Worm (Caenorhabditis elegans) whole organism, young adult: ENCODE results near the gene C17E7.12.

Experiments
- ama-1 ChIP-seq, 3 experiments: fragments of 150-350 bp in 1 of 3; sonication (generic microtip) in 2 of 3; optimal IDR thresholded peaks; 2 replicates each; lab custom pipeline; 2014 to 2018; ENCODE audit warnings: missing biosample characterization in 2 of 3, missing genetic modification characterization in 2 of 3, missing genetic modification reagents in 2 of 3
- dpff-1 ChIP-seq: sonication (generic microtip); optimal IDR thresholded peaks from 2 replicates; lab custom pipeline; 2017; ENCODE audit warnings: mild to moderate bottlenecking, missing genetic modification characterization, missing compliant biosample characterization
- him-1 ChIP-seq: sonication (generic microtip); optimal IDR thresholded peaks from 2 replicates; lab custom pipeline; 2016; ENCODE audit warnings: missing genotype, missing genetic modification reagents, missing genetic modification characterization, missing compliant biosample characterization
- hlh-12 ChIP-seq: sonication (generic microtip); optimal IDR thresholded peaks from 2 replicates; lab custom pipeline; 2016; ENCODE audit warnings: missing genetic modification characterization, missing compliant biosample characterization
- hlh-26 ChIP-seq: fragments of 200-800 bp; sonication (Bioruptor generic); conservative IDR thresholded peaks from 2 replicates; pipeline ENCODE4 v1.3.6; 2022; ENCODE audit warnings: missing genetic modification reagents, missing genetic modification characterization, missing compliant biosample characterization
- hsf-1 ChIP-seq: fragments of 200-800 bp; sonication (Bioruptor generic); IDR thresholded peaks from 2 replicates; pipeline ENCODE4 v1.3.6; 2022; ENCODE audit warnings: missing genetic modification reagents, missing genetic modification characterization, missing compliant biosample characterization
- lir-1 ChIP-seq: fragments of 200-800 bp; sonication (Bioruptor generic); conservative IDR thresholded peaks from 2 replicates; pipeline ENCODE4 v1.3.6; 2022; ENCODE audit warnings: missing genetic modification reagents, missing genetic modification characterization, missing compliant biosample characterization
- lsl-1 ChIP-seq: fragments of 200-800 bp; sonication (Bioruptor generic); optimal IDR thresholded peaks from 2 replicates; lab custom pipeline; 2018; ENCODE audit warnings: mild to moderate bottlenecking, missing genetic modification characterization, moderate library complexity, missing compliant biosample characterization
- nhr-120 ChIP-seq: fragments of 200-800 bp; sonication (Bioruptor generic); IDR thresholded peaks from 2 replicates; pipeline ENCODE4 v1.3.6; 2022; ENCODE audit warnings: missing genetic modification characterization, missing compliant biosample characterization
- sea-2 ChIP-seq: fragments of 200-800 bp; sonication (Bioruptor generic); IDR thresholded peaks from 2 replicates; pipeline ENCODE4 v1.3.6; 2022; ENCODE audit warnings: missing genetic modification characterization, missing compliant biosample characterization
- tlf-1 ChIP-seq: fragments of 200-800 bp; sonication (Bioruptor generic); optimal IDR thresholded peaks from 2 replicates; lab custom pipeline; 2018; ENCODE audit warnings: mild to moderate bottlenecking, missing genetic modification characterization, missing compliant biosample characterization
- unc-130 ChIP-seq: sonication (generic microtip); optimal IDR thresholded peaks from 2 replicates; lab custom pipeline; 2016; ENCODE audit warnings: missing genetic modification reagents, missing genetic modification characterization, missing compliant biosample characterization
- ztf-18 ChIP-seq: sonication (generic microtip); optimal IDR thresholded peaks from 2 replicates; lab custom pipeline; 2016; ENCODE audit warnings: missing genotype, mild to moderate bottlenecking, missing genetic modification characterization, missing compliant biosample characterization

- TF ChIP-seq hsf-1 (GFP tag; lab: Robert Waterston, UW) (no peak), lsl-1 (GFP tag; lab: Kevin White, UChicago) (no peak), lir-1 (GFP tag; lab: Robert Waterston, UW) (no peak), sea-2 (GFP tag; lab: Robert Waterston, UW) (no peak), nhr-120 (GFP tag; lab: Robert Waterston, UW) (no peak), hlh-26 (GFP tag; lab: Robert Waterston, UW) (no peak), him-1 (tag; lab: Kevin White, UChicago) (no peak), ama-1 (optimal IDR thresholded peaks at IDR 0.05; lab: Kevin White, UChicago) (no peak), ama-1 (GFP tag; optimal IDR thresholded peaks at IDR 0.05; lab: Kevin White, UChicago) (no peak), tlf-1 (GFP tag; lab: Kevin White, UChicago) (no peak), unc-130 (GFP tag; lab: Kevin White, UChicago) (no peak), dpff-1 (tag; lab: Kevin White, UChicago) (no peak), ztf-18 (no peak), hlh-12 (no peak)
These were observed 29.8 kb upstream of the C17E7.12 start, which contains the start of gene srx-65 for ce11 chrV:3921635-3922034.
